Worm (Caenorhabditis elegans) whole organism, L4/young adult: ENCODE measurements around the gene flp-34.

Source experiments
- dao-5 ChIP-seq: sonication (generic microtip); optimal IDR thresholded peaks from 2 replicates; lab custom pipeline; 2016; ENCODE audit warnings: missing genotype, missing genetic modification characterization, moderate library complexity, missing compliant biosample characterization
- him-1 ChIP-seq: sonication (generic microtip); optimal IDR thresholded peaks from 2 replicates; lab custom pipeline; 2016; ENCODE audit warnings: missing genotype, missing genetic modification reagents, missing genetic modification characterization, missing compliant biosample characterization

ce11 chrV:982281-982756 is 50.9 kb downstream of the flp-34 start, which contains the start of the genes Y50D4C.12 and unc-34:
- no peak for TF ChIP-seq him-1 (tag; lab: Kevin White, UChicago)
- no peak for TF ChIP-seq dao-5 (tag; lab: Kevin White, UChicago)
